Worm (Caenorhabditis elegans) whole organism, L2 larva: ENCODE data around the gene npp-27.
A peak's percentile ranks its signal among the peaks of the same experiment; 100 is the strongest.

Source experiments
- C34F6.9 ChIP-seq: fragments of 150-350 bp; optimal IDR thresholded peaks from 2 replicates; lab custom pipeline; 2014; ENCODE audit warnings: missing biosample characterization, missing genetic modification characterization
- F13H6.1 ChIP-seq: sonication (generic microtip); optimal IDR thresholded peaks from 2 replicates; lab custom pipeline; 2016; ENCODE audit warnings: missing genetic modification characterization, missing compliant biosample characterization
- R02D3.7 ChIP-seq: fragments of 150-350 bp; optimal IDR thresholded peaks from 2 replicates; lab custom pipeline; 2014; ENCODE audit warnings: missing biosample characterization, missing genetic modification characterization
- Y55F3AM.14 ChIP-seq: fragments of 200-800 bp; sonication (Bioruptor generic); optimal IDR thresholded peaks from 2 replicates; lab custom pipeline; 2018; ENCODE audit warnings: mild to moderate bottlenecking, missing genetic modification characterization, missing compliant biosample characterization
- ZK546.5 ChIP-seq: sonication (generic microtip); optimal IDR thresholded peaks from 2 replicates; lab custom pipeline; 2017; ENCODE audit warnings: missing biosample characterization, missing genetic modification characterization
- alr-1 ChIP-seq: fragments of 150-350 bp; optimal IDR thresholded peaks from 2 replicates; lab custom pipeline; 2014; ENCODE audit warnings: missing biosample characterization, missing genetic modification characterization
- aly-2 ChIP-seq: fragments of 150-350 bp; optimal IDR thresholded peaks from 2 replicates; lab custom pipeline; 2014; ENCODE audit warnings: missing biosample characterization, missing genetic modification characterization
- ama-1 ChIP-seq: fragments of 150-350 bp; optimal IDR thresholded peaks from 2 replicates; lab custom pipeline; 2018; ENCODE audit warnings: inconsistent platforms
- blmp-1 ChIP-seq: sonication (generic microtip); optimal IDR thresholded peaks from 2 replicates; lab custom pipeline; 2017; ENCODE audit warnings: missing genetic modification characterization, mild to moderate bottlenecking, missing compliant biosample characterization, antibody characterized with exemption, moderate library complexity; ENCODE audit not compliant: insufficient read depth
- ceh-16 ChIP-seq: fragments of 150-350 bp; optimal IDR thresholded peaks from 2 replicates; lab custom pipeline; 2014; ENCODE audit warnings: missing biosample characterization, missing genetic modification characterization
- ceh-82 ChIP-seq: fragments of 150-350 bp; optimal IDR thresholded peaks from 2 replicates; lab custom pipeline; 2014; ENCODE audit warnings: missing biosample characterization, missing genetic modification characterization
- crh-2 ChIP-seq: sonication (generic microtip); optimal IDR thresholded peaks from 2 replicates; lab custom pipeline; 2017; ENCODE audit warnings: missing biosample characterization, missing genetic modification characterization
- dmd-4 ChIP-seq: sonication (generic microtip); optimal IDR thresholded peaks from 2 replicates; lab custom pipeline; 2017; ENCODE audit warnings: missing biosample characterization, missing genetic modification characterization
- egl-27 ChIP-seq: sonication (generic microtip); optimal IDR thresholded peaks from 3 replicates; lab custom pipeline; 2017; ENCODE audit warnings: missing biosample characterization, missing genetic modification reagents, missing genetic modification characterization
- elt-1 ChIP-seq: fragments of 150-350 bp; optimal IDR thresholded peaks from 2 replicates; lab custom pipeline; 2014; ENCODE audit warnings: missing biosample characterization, missing genetic modification characterization
- fos-1 ChIP-seq: fragments of 150-350 bp; optimal IDR thresholded peaks from 2 replicates; lab custom pipeline; 2014; ENCODE audit warnings: missing biosample characterization, missing genetic modification characterization
- gmeb-1 ChIP-seq: fragments of 150-350 bp; optimal IDR thresholded peaks from 2 replicates; lab custom pipeline; 2014; ENCODE audit warnings: missing biosample characterization, missing genetic modification characterization
- lin-11 ChIP-seq: fragments of 150-350 bp; sonication (generic microtip); optimal IDR thresholded peaks from 2 replicates; lab custom pipeline; 2014; ENCODE audit warnings: missing biosample characterization, missing genetic modification characterization, inconsistent platforms, mixed read lengths
- lin-13 ChIP-seq: fragments of 150-350 bp; optimal IDR thresholded peaks from 2 replicates; lab custom pipeline; 2014; ENCODE audit warnings: missing biosample characterization, missing genetic modification reagents, missing genetic modification characterization
- lin-39 ChIP-seq: fragments of 150-350 bp; optimal IDR thresholded peaks from 2 replicates; lab custom pipeline; 2014; ENCODE audit warnings: missing biosample characterization, missing genetic modification reagents, missing genetic modification characterization
- lsy-2 ChIP-seq, 2 experiments: fragments of 150-350 bp in 1 of 2; sonication (generic microtip) in 1 of 2; optimal IDR thresholded peaks; 2 replicates each; lab custom pipeline; 2014 to 2017; ENCODE audit warnings: missing biosample characterization in 2 of 2, missing genetic modification characterization in 2 of 2
- mab-5 ChIP-seq: fragments of 150-350 bp; optimal IDR thresholded peaks from 2 replicates; lab custom pipeline; 2014; ENCODE audit warnings: missing biosample characterization, missing genetic modification characterization
- mdl-1 ChIP-seq, 2 experiments: fragments of 150-350 bp in 1 of 2; sonication (generic microtip) in 1 of 2; optimal IDR thresholded peaks; 2 replicates each; lab custom pipeline; 2017; ENCODE audit warnings: missing biosample characterization in 2 of 2, missing genetic modification characterization in 2 of 2
- nhr-10 ChIP-seq: sonication (generic microtip); optimal IDR thresholded peaks from 2 replicates; lab custom pipeline; 2017; ENCODE audit warnings: missing biosample characterization, missing genetic modification characterization
- nhr-11 ChIP-seq: fragments of 150-350 bp; optimal IDR thresholded peaks from 2 replicates; lab custom pipeline; 2014; ENCODE audit warnings: missing biosample characterization, missing genetic modification characterization
- nhr-12 ChIP-seq: fragments of 150-350 bp; optimal IDR thresholded peaks from 2 replicates; lab custom pipeline; 2014; ENCODE audit warnings: missing biosample characterization, missing genetic modification characterization
- nhr-129 ChIP-seq: fragments of 150-350 bp; optimal IDR thresholded peaks from 2 replicates; lab custom pipeline; 2014; ENCODE audit warnings: missing biosample characterization, missing genetic modification characterization
- nhr-21 ChIP-seq: fragments of 150-350 bp; optimal IDR thresholded peaks from 2 replicates; lab custom pipeline; 2014; ENCODE audit warnings: missing biosample characterization, missing genetic modification characterization
- nhr-237 ChIP-seq: fragments of 150-350 bp; optimal IDR thresholded peaks from 2 replicates; lab custom pipeline; 2014; ENCODE audit warnings: missing biosample characterization, missing genetic modification characterization
- nhr-25 ChIP-seq: fragments of 150-350 bp; sonication (generic microtip); optimal IDR thresholded peaks from 3 replicates; lab custom pipeline; 2014; ENCODE audit warnings: missing biosample characterization, missing genetic modification characterization
- nhr-6 ChIP-seq: fragments of 150-350 bp; optimal IDR thresholded peaks from 2 replicates; lab custom pipeline; 2014; ENCODE audit warnings: missing biosample characterization, missing genetic modification characterization
- nhr-77 ChIP-seq: fragments of 150-350 bp; optimal IDR thresholded peaks from 2 replicates; lab custom pipeline; 2014; ENCODE audit warnings: missing biosample characterization, missing genetic modification characterization
- peb-1 ChIP-seq: fragments of 150-350 bp; optimal IDR thresholded peaks from 2 replicates; lab custom pipeline; 2014; ENCODE audit warnings: missing biosample characterization, missing genetic modification characterization
- sem-4 ChIP-seq: fragments of 150-350 bp; optimal IDR thresholded peaks from 2 replicates; lab custom pipeline; 2014; ENCODE audit warnings: missing biosample characterization, missing genetic modification reagents, missing genetic modification characterization
- skn-1 ChIP-seq: sonication (generic microtip); optimal IDR thresholded peaks from 2 replicates; lab custom pipeline; 2017; ENCODE audit warnings: missing biosample characterization, missing genetic modification characterization
- sma-3 ChIP-seq: sonication (generic microtip); optimal IDR thresholded peaks from 2 replicates; lab custom pipeline; 2016; ENCODE audit warnings: missing genetic modification reagents, missing genetic modification characterization, missing compliant biosample characterization
- sma-9 ChIP-seq, 2 experiments: fragments of 150-350 bp in 1 of 2; sonication (generic microtip) in 1 of 2; optimal IDR thresholded peaks; 2 replicates each; lab custom pipeline; 2014 to 2016; ENCODE audit warnings: missing genetic modification characterization in 2 of 2, mild to moderate bottlenecking in 1 of 2, missing biosample characterization in 1 of 2, missing compliant biosample characterization in 1 of 2, missing genetic modification reagents in 1 of 2, moderate library complexity in 1 of 2
- snpc-4 ChIP-seq: fragments of 150-350 bp; optimal IDR thresholded peaks from 2 replicates; lab custom pipeline; 2014; ENCODE audit warnings: missing biosample characterization, missing genetic modification characterization
- unc-55 ChIP-seq: fragments of 150-350 bp; sonication (generic microtip); optimal IDR thresholded peaks from 3 replicates; lab custom pipeline; 2014; ENCODE audit warnings: missing biosample characterization, missing genetic modification reagents, missing genetic modification characterization
- unc-62 ChIP-seq: fragments of 150-350 bp; optimal IDR thresholded peaks from 2 replicates; lab custom pipeline; 2014; ENCODE audit warnings: missing biosample characterization, missing genetic modification reagents, missing genetic modification characterization
- zag-1 ChIP-seq: fragments of 150-350 bp; optimal IDR thresholded peaks from 2 replicates; lab custom pipeline; 2014; ENCODE audit warnings: missing biosample characterization, missing genetic modification characterization
- ztf-1 ChIP-seq: fragments of 200-800 bp; sonication (Bioruptor generic); conservative IDR thresholded peaks from 2 replicates; pipeline ENCODE4 v1.3.6; 2022; ENCODE audit warnings: missing genetic modification characterization, missing compliant biosample characterization
- ztf-11 ChIP-seq: sonication (generic microtip); optimal IDR thresholded peaks from 2 replicates; lab custom pipeline; 2017; ENCODE audit warnings: missing biosample characterization, missing genetic modification characterization
- ztf-4 ChIP-seq: fragments of 150-350 bp; optimal IDR thresholded peaks from 2 replicates; lab custom pipeline; 2014; ENCODE audit warnings: missing biosample characterization, missing genetic modification characterization

The npp-27 gene

DNA sequence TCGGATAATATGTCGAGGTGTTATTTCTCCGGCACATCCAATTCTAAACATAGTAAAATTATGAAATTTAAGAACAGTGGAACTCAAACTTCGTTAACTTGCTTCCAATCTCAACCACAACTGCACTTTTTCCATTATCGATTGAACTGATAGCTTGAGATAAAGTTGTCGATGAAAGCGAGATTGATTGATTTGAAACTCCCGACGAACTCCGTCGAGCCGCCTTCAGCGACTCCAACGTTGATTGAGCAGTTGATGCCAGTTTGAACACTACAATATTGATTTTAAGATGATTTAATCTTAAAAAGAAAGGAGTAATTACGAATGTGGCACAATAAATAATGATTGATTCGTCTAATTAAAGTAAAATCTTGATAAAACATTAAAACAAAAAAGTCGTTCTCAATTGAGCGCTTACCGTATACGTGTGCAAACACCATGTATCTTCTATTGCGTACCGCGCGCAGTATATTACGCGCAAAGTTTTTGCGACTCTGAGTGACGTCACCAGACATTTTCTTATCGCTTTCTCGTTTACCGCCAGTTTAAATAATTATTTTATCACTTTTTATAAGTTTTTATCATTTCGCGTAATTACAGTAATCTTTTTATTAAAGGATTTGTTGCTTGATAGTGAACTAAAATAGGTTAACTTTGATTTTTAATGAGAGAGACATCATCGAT lies 7.7 kb downstream of the npp-27 start, which contains the start of gene arp-11:
Gene arp-11, minus strand, starts transcription at position 51 of the 684 bp plus-strand sequence.
- TF ChIP-seq unc-62 (no peak), ztf-4 (tag; lab: Kevin White, UChicago) (peak; percentile 60), sem-4 (tag; lab: Kevin White, UChicago) (peak; percentile 70), Y55F3AM.14 (GFP tag; lab: Kevin White, UChicago) (no peak), F13H6.1 (peak; percentile 69), mab-5 (tag; lab: Kevin White, UChicago) (no peak), ztf-11 (tag; lab: Kevin White, UChicago) (no peak), alr-1 (tag; lab: Kevin White, UChicago) (no peak), nhr-12 (tag; lab: Kevin White, UChicago) (no peak), aly-2 (no peak), sma-9 (GFP tag; optimal IDR thresholded peaks at IDR 0.05; lab: Kevin White, UChicago) (peak; percentile 79), sma-9 (tag; optimal IDR thresholded peaks at IDR 0.05; lab: Kevin White, UChicago) (no peak), lin-13 (GFP tag; lab: Kevin White, UChicago) (peak; percentile 57), lsy-2 (tag; optimal IDR thresholded peaks at IDR 0.05; lab: Kevin White, UChicago) (peak; percentile 90 to 98), nhr-11 (tag; lab: Kevin White, UChicago) (no peak), C34F6.9 (tag; lab: Kevin White, UChicago) (peak; percentile 88), sma-3 (peak; percentile 77), nhr-129 (tag; lab: Kevin White, UChicago) (peak; percentile 88), nhr-10 (tag; lab: Kevin White, UChicago) (no peak), ama-1 (lab: Kevin White, UChicago) (no peak), nhr-237 (no peak), skn-1 (tag; lab: Kevin White, UChicago) (no peak), dmd-4 (tag; lab: Kevin White, UChicago) (no peak), ceh-16 (tag; lab: Kevin White, UChicago) (no peak), fos-1 (tag; lab: Kevin White, UChicago) (peak; percentile 50), nhr-25 (peak; percentile 41), R02D3.7 (no peak), ceh-82 (no peak), egl-27 (tag; lab: Kevin White, UChicago) (peak; percentile 52), zag-1 (no peak), nhr-6 (tag; lab: Kevin White, UChicago) (peak; percentile 22), unc-55 (peak; percentile 92), crh-2 (tag; lab: Kevin White, UChicago) (peak; percentile 92), mdl-1 (tag; optimal IDR thresholded peaks at IDR 0.05; lab: Kevin White, UChicago) (no peak), gmeb-1 (tag; lab: Kevin White, UChicago) (peak; percentile 74), snpc-4 (tag; lab: Kevin White, UChicago) (peak; percentile 25), ztf-1 (GFP tag; lab: Robert Waterston, UW) (no peak), peb-1 (tag; lab: Kevin White, UChicago) (no peak), nhr-77 (tag; lab: Kevin White, UChicago) (no peak), blmp-1 (tag; lab: Kevin White, UChicago) (no peak), nhr-21 (peak; percentile 43), elt-1 (tag; lab: Kevin White, UChicago) (no peak), lin-11 (tag; lab: Kevin White, UChicago) (peak; percentile 51), ZK546.5 (tag; lab: Kevin White, UChicago) (no peak), lin-39 (no peak)

DNA sequence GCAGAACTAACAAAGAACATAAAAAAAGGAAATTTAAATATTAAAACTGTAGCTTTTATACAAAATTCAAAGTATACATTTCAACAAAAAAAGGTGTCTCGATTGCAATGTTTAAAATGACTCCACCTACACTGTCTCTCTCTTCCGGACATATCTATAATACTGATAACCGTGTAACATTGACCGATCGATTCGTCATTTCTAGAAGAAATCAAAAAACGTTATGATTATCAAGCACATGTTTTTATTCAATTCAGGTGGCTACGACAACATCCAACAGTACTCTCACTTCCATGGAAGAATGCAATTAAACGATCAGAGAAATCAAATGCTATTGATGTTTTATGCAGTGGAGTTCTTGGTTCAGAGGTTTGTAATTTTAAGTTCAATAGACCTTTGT lies 11.6 kb downstream of the npp-27 start:
- TF ChIP-seq sma-9 (GFP tag; optimal IDR thresholded peaks at IDR 0.05; lab: Kevin White, UChicago) (no peak), sma-9 (tag; optimal IDR thresholded peaks at IDR 0.05; lab: Kevin White, UChicago) (no peak), crh-2 (tag; lab: Kevin White, UChicago) (peak; percentile 38), ztf-1 (GFP tag; lab: Robert Waterston, UW) (no peak), fos-1 (tag; lab: Kevin White, UChicago) (peak; percentile 89)
